Worm (Caenorhabditis elegans) whole organism, L4 larva: ENCODE results near the gene dnj-19.

Experiments used
- ZK546.5 ChIP-seq, 2 experiments: sonication (generic microtip); optimal IDR thresholded peaks; 2 replicates each; lab custom pipeline; 2017; ENCODE audit warnings: missing biosample characterization in 2 of 2, missing genetic modification characterization in 2 of 2
- dve-1 ChIP-seq: sonication (generic microtip); optimal IDR thresholded peaks from 2 replicates; lab custom pipeline; 2017; ENCODE audit warnings: antibody characterized with exemption, mild to moderate bottlenecking, missing genetic modification characterization, missing compliant biosample characterization; ENCODE audit not compliant: insufficient read depth
- fos-1 ChIP-seq: fragments of 150-350 bp; optimal IDR thresholded peaks from 2 replicates; lab custom pipeline; 2014; ENCODE audit warnings: missing biosample characterization, missing genetic modification characterization
- lim-7 ChIP-seq: fragments of 200-800 bp; sonication (Bioruptor generic); IDR thresholded peaks from 2 replicates; pipeline ENCODE4 v1.3.6; 2022; ENCODE audit warnings: missing genetic modification characterization, missing compliant biosample characterization
- lir-3 ChIP-seq: sonication (generic microtip); optimal IDR thresholded peaks from 2 replicates; lab custom pipeline; 2016; ENCODE audit warnings: mild to moderate bottlenecking, missing genetic modification characterization, missing compliant biosample characterization
- mdl-1 ChIP-seq, 2 experiments: fragments of 150-350 bp in 1 of 2; sonication (generic microtip) in 1 of 2; optimal IDR thresholded peaks; 2 replicates each; lab custom pipeline; 2014 to 2017; ENCODE audit warnings: missing biosample characterization in 2 of 2, missing genetic modification characterization in 2 of 2
- nhr-25 ChIP-seq: sonication (generic microtip); optimal IDR thresholded peaks from 2 replicates; lab custom pipeline; 2017; ENCODE audit warnings: missing genetic modification characterization, mild to moderate bottlenecking, missing compliant biosample characterization, antibody characterized with exemption, moderate library complexity, borderline replicate concordance; ENCODE audit not compliant: insufficient read depth
- nhr-28 ChIP-seq: fragments of 150-350 bp; optimal IDR thresholded peaks from 2 replicates; lab custom pipeline; 2014; ENCODE audit warnings: missing biosample characterization, missing genetic modification characterization
- pqm-1 ChIP-seq: sonication (generic microtip); optimal IDR thresholded peaks from 2 replicates; lab custom pipeline; 2017; ENCODE audit warnings: missing biosample characterization, missing genetic modification characterization
- skn-1 ChIP-seq: fragments of 150-350 bp; optimal IDR thresholded peaks from 2 replicates; lab custom pipeline; 2014; ENCODE audit warnings: missing biosample characterization, missing genetic modification characterization
- snpc-4 ChIP-seq: fragments of 150-350 bp; optimal IDR thresholded peaks from 2 replicates; lab custom pipeline; 2014; ENCODE audit warnings: missing biosample characterization, missing genetic modification characterization
- unc-130 ChIP-seq: sonication (generic microtip); optimal IDR thresholded peaks from 2 replicates; lab custom pipeline; 2016; ENCODE audit warnings: missing genetic modification reagents, missing genetic modification characterization, missing compliant biosample characterization
- unc-39 ChIP-seq: sonication (generic microtip); optimal IDR thresholded peaks from 2 replicates; lab custom pipeline; 2017; ENCODE audit warnings: missing biosample characterization, missing genetic modification characterization
- unc-62 ChIP-seq, 3 experiments: fragments of 150-350 bp in 1 of 3; sonication (generic microtip); optimal IDR thresholded peaks in 2 of 3; peaks in 1 of 3; 1 replicate in 1 of 3; 2 replicates in 2 of 3; lab custom pipeline; 2014 to 2017; ENCODE audit warnings: missing biosample characterization in 3 of 3, missing genetic modification characterization in 3 of 3, missing genetic modification reagents in 3 of 3, missing genotype in 1 of 3

- TF ChIP-seq mdl-1 (tag; optimal IDR thresholded peaks at IDR 0.05; lab: Kevin White, UChicago) (no peak), lir-3 (tag; lab: Kevin White, UChicago) (no peak), unc-130 (GFP tag; lab: Kevin White, UChicago) (no peak), dve-1 (tag; lab: Kevin White, UChicago) (no peak), lim-7 (GFP tag; lab: Robert Waterston, UW) (no peak), nhr-28 (no peak), unc-39 (no peak), nhr-25 (tag; lab: Kevin White, UChicago) (no peak), pqm-1 (tag; lab: Kevin White, UChicago) (no peak), snpc-4 (tag; lab: Kevin White, UChicago) (no peak), skn-1 (tag; lab: Kevin White, UChicago) (no peak), unc-62 (GFP tag; optimal IDR thresholded peaks at IDR 0.05 in 1 of 2; lab: Kevin White, UChicago) (peak in 1 of 2 experiments; percentile 94), unc-62 (tag; optimal IDR thresholded peaks at IDR 0.05; lab: Kevin White, UChicago) (no peak), ZK546.5 (tag; optimal IDR thresholded peaks at IDR 0.05; lab: Kevin White, UChicago) (no peak), fos-1 (tag; lab: Kevin White, UChicago) (no peak)
Observed at ce11 chrV:5509134-5509533, 4.5 kb upstream of the dnj-19 start.
